Worm (Caenorhabditis elegans) whole organism, L4 larva: Measurements from ENCODE around the gene lsd-1.

Experiments
- F37D6.2 ChIP-seq: sonication (generic microtip); optimal IDR thresholded peaks from 2 replicates; lab custom pipeline; 2016; ENCODE audit warnings: mild to moderate bottlenecking, missing genetic modification characterization, missing compliant biosample characterization
- F49E8.2 ChIP-seq: sonication (generic microtip); optimal IDR thresholded peaks from 2 replicates; lab custom pipeline; 2016; ENCODE audit warnings: missing compliant biosample characterization, mild to moderate bottlenecking, missing genetic modification characterization, borderline replicate concordance
- Y75B8A.6 ChIP-seq: fragments of 200-800 bp; sonication (Bioruptor generic); IDR thresholded peaks from 2 replicates; pipeline ENCODE4 v1.3.6; 2022; ENCODE audit warnings: missing genetic modification reagents, missing genetic modification characterization, missing compliant biosample characterization
- aha-1 ChIP-seq: fragments of 150-350 bp; peaks from one replicate; lab custom pipeline; 2014; ENCODE audit warnings: missing biosample characterization, missing genetic modification characterization
- arid-1 ChIP-seq: fragments of 200-800 bp; sonication (Bioruptor generic); conservative IDR thresholded peaks from 2 replicates; pipeline ENCODE4 v1.3.6; 2022; ENCODE audit warnings: missing genetic modification reagents, missing genetic modification characterization, missing compliant biosample characterization
- ceh-20 ChIP-seq: fragments of 200-800 bp; sonication (Bioruptor generic); IDR thresholded peaks from 2 replicates; pipeline ENCODE4 v1.3.6; 2022; ENCODE audit warnings: missing genetic modification reagents, missing genetic modification characterization, missing compliant biosample characterization
- ceh-32 ChIP-seq: sonication (generic microtip); optimal IDR thresholded peaks from 2 replicates; lab custom pipeline; 2016; ENCODE audit warnings: mild to moderate bottlenecking, missing genetic modification characterization, missing compliant biosample characterization; ENCODE audit not compliant: poor library complexity
- ces-1 ChIP-seq: fragments of 150-350 bp; sonication (generic microtip); optimal IDR thresholded peaks from 4 replicates; lab custom pipeline; 2014; ENCODE audit warnings: missing biosample characterization, missing genetic modification reagents, missing genetic modification characterization
- daf-12 ChIP-seq: fragments of 150-350 bp; optimal IDR thresholded peaks from 2 replicates; lab custom pipeline; 2014; ENCODE audit warnings: missing biosample characterization, missing genetic modification reagents, missing genetic modification characterization
- daf-16 ChIP-seq, 3 experiments: sonication (generic microtip); optimal IDR thresholded peaks; 2 replicates each; lab custom pipeline; 2016 to 2017; ENCODE audit warnings: missing genetic modification characterization in 3 of 3, missing genetic modification reagents in 3 of 3, mild to moderate bottlenecking in 2 of 3, missing compliant biosample characterization in 2 of 3, missing biosample characterization in 1 of 3, moderate library complexity in 1 of 3
- daf-19 ChIP-seq: fragments of 200-800 bp; sonication (Bioruptor generic); conservative IDR thresholded peaks from 2 replicates; pipeline ENCODE4 v1.3.6; 2022; ENCODE audit warnings: missing genetic modification characterization, missing compliant biosample characterization
- dmd-6 ChIP-seq: fragments of 200-800 bp; sonication (Bioruptor generic); IDR thresholded peaks from 2 replicates; pipeline ENCODE4 v1.3.6; 2022; ENCODE audit warnings: missing genetic modification reagents, missing genetic modification characterization, missing compliant biosample characterization
- dmd-9 ChIP-seq: fragments of 200-800 bp; sonication (Bioruptor generic); IDR thresholded peaks from 2 replicates; pipeline ENCODE4 v1.3.6; 2022; ENCODE audit warnings: missing genetic modification reagents, missing genetic modification characterization, missing compliant biosample characterization
- dpl-1 ChIP-seq: fragments of 150-350 bp; optimal IDR thresholded peaks from 2 replicates; lab custom pipeline; 2014; ENCODE audit warnings: missing biosample characterization, missing genetic modification reagents, missing genetic modification characterization
- dve-1 ChIP-seq: sonication (generic microtip); optimal IDR thresholded peaks from 2 replicates; lab custom pipeline; 2017; ENCODE audit warnings: antibody characterized with exemption, mild to moderate bottlenecking, missing genetic modification characterization, missing compliant biosample characterization; ENCODE audit not compliant: insufficient read depth
- gei-8 ChIP-seq: fragments of 200-800 bp; sonication (Bioruptor generic); optimal IDR thresholded peaks from 2 replicates; lab custom pipeline; 2018; ENCODE audit warnings: mild to moderate bottlenecking, missing genetic modification characterization, missing compliant biosample characterization
- hlh-11 ChIP-seq: fragments of 200-800 bp; sonication (Bioruptor generic); optimal IDR thresholded peaks from 2 replicates; lab custom pipeline; 2018; ENCODE audit warnings: mild to moderate bottlenecking, missing genetic modification characterization, missing compliant biosample characterization
- lir-3 ChIP-seq: sonication (generic microtip); optimal IDR thresholded peaks from 2 replicates; lab custom pipeline; 2016; ENCODE audit warnings: mild to moderate bottlenecking, missing genetic modification characterization, missing compliant biosample characterization
- lsy-2 ChIP-seq, 2 experiments: fragments of 150-350 bp in 1 of 2; sonication (generic microtip) in 1 of 2; optimal IDR thresholded peaks; 2 replicates each; lab custom pipeline; 2014 to 2017; ENCODE audit warnings: missing biosample characterization in 2 of 2, missing genetic modification characterization in 2 of 2
- mdl-1 ChIP-seq, 2 experiments: fragments of 150-350 bp in 1 of 2; sonication (generic microtip) in 1 of 2; optimal IDR thresholded peaks; 2 replicates each; lab custom pipeline; 2014 to 2017; ENCODE audit warnings: missing biosample characterization in 2 of 2, missing genetic modification characterization in 2 of 2
- mes-2 ChIP-seq: sonication (generic microtip); optimal IDR thresholded peaks from 2 replicates; lab custom pipeline; 2016; ENCODE audit warnings: missing genotype, mild to moderate bottlenecking, missing genetic modification characterization, missing compliant biosample characterization; ENCODE audit not compliant: poor library complexity, severe bottlenecking
- nhr-237 ChIP-seq: sonication (generic microtip); optimal IDR thresholded peaks from 2 replicates; lab custom pipeline; 2017; ENCODE audit warnings: missing biosample characterization, missing genetic modification characterization
- nhr-28 ChIP-seq: fragments of 150-350 bp; optimal IDR thresholded peaks from 2 replicates; lab custom pipeline; 2014; ENCODE audit warnings: missing biosample characterization, missing genetic modification characterization
- nhr-42 ChIP-seq: fragments of 200-800 bp; sonication (Bioruptor generic); IDR thresholded peaks from 2 replicates; pipeline ENCODE4 v1.3.6; 2022; ENCODE audit warnings: missing genetic modification characterization, missing compliant biosample characterization
- nhr-48 ChIP-seq: sonication (generic microtip); optimal IDR thresholded peaks from 2 replicates; lab custom pipeline; 2016; ENCODE audit warnings: mild to moderate bottlenecking, missing genetic modification characterization, missing compliant biosample characterization
- nhr-6 ChIP-seq: fragments of 150-350 bp; optimal IDR thresholded peaks from 2 replicates; lab custom pipeline; 2014; ENCODE audit warnings: missing biosample characterization, missing genetic modification characterization
- pqm-1 ChIP-seq: sonication (generic microtip); optimal IDR thresholded peaks from 2 replicates; lab custom pipeline; 2017; ENCODE audit warnings: missing biosample characterization, missing genetic modification characterization
- rbr-2 ChIP-seq: sonication (generic microtip); optimal IDR thresholded peaks from 2 replicates; lab custom pipeline; 2016; ENCODE audit warnings: missing genotype, missing genetic modification characterization, missing compliant biosample characterization
- sdz-12 ChIP-seq: fragments of 200-800 bp; sonication (Bioruptor generic); optimal IDR thresholded peaks from 2 replicates; lab custom pipeline; 2018; ENCODE audit warnings: mild to moderate bottlenecking, missing genetic modification characterization, missing compliant biosample characterization
- tag-97 ChIP-seq: fragments of 200-800 bp; sonication (Bioruptor generic); IDR thresholded peaks from 2 replicates; pipeline ENCODE4 v1.3.6; 2022; ENCODE audit warnings: missing genetic modification characterization, missing compliant biosample characterization
- unc-39 ChIP-seq: sonication (generic microtip); optimal IDR thresholded peaks from 2 replicates; lab custom pipeline; 2017; ENCODE audit warnings: missing biosample characterization, missing genetic modification characterization
- unc-62 ChIP-seq, 3 experiments: fragments of 150-350 bp in 1 of 3; sonication (generic microtip); optimal IDR thresholded peaks in 2 of 3; peaks in 1 of 3; 1 replicate in 1 of 3; 2 replicates in 2 of 3; lab custom pipeline; 2014 to 2017; ENCODE audit warnings: missing biosample characterization in 3 of 3, missing genetic modification characterization in 3 of 3, missing genetic modification reagents in 3 of 3, missing genotype in 1 of 3
- vab-7 ChIP-seq: fragments of 200-800 bp; sonication (Bioruptor generic); IDR thresholded peaks from 2 replicates; pipeline ENCODE4 v1.3.6; 2022; ENCODE audit warnings: missing genetic modification reagents, missing genetic modification characterization, missing compliant biosample characterization
- zag-1 ChIP-seq: fragments of 150-350 bp; optimal IDR thresholded peaks from 2 replicates; lab custom pipeline; 2014; ENCODE audit warnings: missing biosample characterization, missing genetic modification characterization
- ztf-11 ChIP-seq: fragments of 150-350 bp; optimal IDR thresholded peaks from 2 replicates; lab custom pipeline; 2014; ENCODE audit warnings: missing biosample characterization, missing genetic modification characterization

Gene lsd-1

ce11 chrX:11909168-11909567, 39.5 kb upstream of the lsd-1 start (continued):
- TF ChIP-seq F37D6.2 (tag; lab: Kevin White, UChicago) (no peak), daf-12 (tag; lab: Kevin White, UChicago) (no peak), dmd-6 (peak; percentile 67), Y75B8A.6 (GFP tag; lab: Robert Waterston, UW) (no peak), F49E8.2 (tag; lab: Kevin White, UChicago) (no peak), daf-19 (GFP tag; lab: Robert Waterston, UW) (no peak), ceh-32 (tag; lab: Kevin White, UChicago) (no peak), pqm-1 (tag; lab: Kevin White, UChicago) (peak; percentile 89), nhr-237 (tag; lab: Kevin White, UChicago) (no peak), zag-1 (tag; lab: Kevin White, UChicago) (no peak), rbr-2 (no peak), nhr-48 (tag; lab: Kevin White, UChicago) (no peak), lir-3 (no peak), sdz-12 (no peak), dmd-9 (no peak), ztf-11 (no peak), tag-97 (GFP tag; lab: Robert Waterston, UW) (no peak), nhr-42 (GFP tag; lab: Robert Waterston, UW) (no peak), dpl-1 (no peak), vab-7 (GFP tag; lab: Robert Waterston, UW) (no peak), unc-39 (tag; lab: Kevin White, UChicago) (no peak)

- TF ChIP-seq dve-1 (tag; lab: Kevin White, UChicago), result peak; percentile 18
- no peak for TF ChIP-seq dmd-9
- peak; percentile 28 for TF ChIP-seq hlh-11 (tag; lab: Kevin White, UChicago)
- TF ChIP-seq unc-62 (GFP tag; optimal IDR thresholded peaks at IDR 0.05 in 1 of 2; lab: Kevin White, UChicago), result no peak
- TF ChIP-seq unc-62 (tag; optimal IDR thresholded peaks at IDR 0.05; lab: Kevin White, UChicago), result no peak
- no peak for TF ChIP-seq ceh-20 (GFP tag; lab: Robert Waterston, UW)
- peak; percentile 33; the same call in 1 of the 2 replicates for TF ChIP-seq dmd-6
- peak; percentile 17 for TF ChIP-seq pqm-1 (tag; lab: Kevin White, UChicago)
- peak; percentile 6 for TF ChIP-seq aha-1 (tag; lab: Kevin White, UChicago)
- peak; percentile 19 for TF ChIP-seq nhr-28 (tag; lab: Kevin White, UChicago)
- TF ChIP-seq mdl-1 (tag; optimal IDR thresholded peaks at IDR 0.05; lab: Kevin White, UChicago), result peak in 1 of 2 experiments; percentile 25
- TF ChIP-seq daf-16 (GFP tag; optimal IDR thresholded peaks at IDR 0.05; lab: Kevin White, UChicago), result no peak
- TF ChIP-seq daf-16 (tag; optimal IDR thresholded peaks at IDR 0.05; lab: Kevin White, UChicago), result peak; percentile 58
Observed at ce11 chrX:11910046-11910445, 38.6 kb upstream of the lsd-1 start, which contains the start of gene Y62H9A.15. Gene Y62H9A.15, minus strand, starts transcription at chrX:11910145.

- TF ChIP-seq ces-1 (GFP tag; lab: Kevin White, UChicago), result no peak
- TF ChIP-seq Y75B8A.6 (GFP tag; lab: Robert Waterston, UW), result no peak
- no peak for TF ChIP-seq mes-2 (tag; lab: Kevin White, UChicago)
- TF ChIP-seq lir-3, result no peak
- TF ChIP-seq zag-1 (tag; lab: Kevin White, UChicago), result no peak
- no peak for TF ChIP-seq arid-1 (GFP tag; lab: Robert Waterston, UW)
- no peak for TF ChIP-seq gei-8 (GFP tag; lab: Kevin White, UChicago)
- TF ChIP-seq nhr-6, result no peak
- no peak for TF ChIP-seq ceh-20 (GFP tag; lab: Robert Waterston, UW)
Observed at ce11 chrX:11913824-11914223, 34.8 kb upstream of the lsd-1 start, which contains the start of gene Y62H9A.12. Gene Y62H9A.12, plus strand, starts transcription at chrX:11914124.

ce11 chrX:11916705-11917104, 31.9 kb upstream of the lsd-1 start, which contains the start of gene Y62H9A.13:
Gene Y62H9A.13, plus strand, starts transcription at chrX:11917005.
- no peak for TF ChIP-seq lsy-2 (tag; optimal IDR thresholded peaks at IDR 0.05; lab: Kevin White, UChicago)
